Fruit fly (Drosophila melanogaster) whole organism, embryonic: ENCODE results near the gene Dredd.

Source experiments
- Adf1 ChIP-seq: fragments of 200-800 bp; sonication (Bioruptor generic); IDR thresholded peaks from 2 replicates; pipeline ENCODE4 v1.3.6; 2022; ENCODE audit warnings: missing biosample characterization, missing genetic modification characterization
- Bgb ChIP-seq: fragments of 200-800 bp; sonication (Bioruptor generic); IDR thresholded peaks from 2 replicates; pipeline ENCODE4 v1.3.6; 2022; ENCODE audit warnings: missing biosample characterization, missing genetic modification characterization; ENCODE audit not compliant: partially characterized antibody
- CG10543 ChIP-seq: fragments of 200-800 bp; sonication (Bioruptor generic); optimal IDR thresholded peaks from 3 replicates; lab custom pipeline; 2017; ENCODE audit warnings: missing biosample characterization, mild to moderate bottlenecking, missing genetic modification characterization, moderate library complexity
- CG11504 ChIP-seq: fragments of 200-800 bp; sonication (Bioruptor generic); optimal IDR thresholded peaks from 3 replicates; lab custom pipeline; 2019; ENCODE audit warnings: missing biosample characterization, mild to moderate bottlenecking, missing genetic modification characterization, moderate library complexity
- CG11695 ChIP-seq: fragments of 200-800 bp; sonication (Bioruptor generic); IDR thresholded peaks from 3 replicates; pipeline ENCODE4 v1.3.6; 2022; ENCODE audit warnings: missing biosample characterization, missing genetic modification characterization
- CG12155 ChIP-seq: fragments of 200-800 bp; sonication (Bioruptor generic); optimal IDR thresholded peaks from 3 replicates; lab custom pipeline; 2016; ENCODE audit warnings: missing biosample characterization, missing genetic modification characterization
- CG13624 ChIP-seq: fragments of 200-800 bp; sonication (Bioruptor generic); optimal IDR thresholded peaks from 2 replicates; lab custom pipeline; 2016; ENCODE audit warnings: missing biosample characterization, missing genetic modification characterization
- CG16813 ChIP-seq: fragments of 200-800 bp; sonication (Bioruptor generic); IDR thresholded peaks from 3 replicates; pipeline ENCODE4 v1.3.6; 2022; ENCODE audit warnings: missing biosample characterization, missing genetic modification characterization; ENCODE audit not compliant: partially characterized antibody
- CG17361 ChIP-seq: fragments of 200-800 bp; sonication (Bioruptor generic); IDR thresholded peaks from 3 replicates; pipeline ENCODE4 v1.3.6; 2022; ENCODE audit warnings: missing biosample characterization, missing genetic modification characterization
- CG2199 ChIP-seq: fragments of 200-800 bp; sonication (Bioruptor generic); IDR thresholded peaks from 3 replicates; pipeline ENCODE4 v1.3.6; 2022; ENCODE audit warnings: missing biosample characterization, missing genetic modification characterization
- CG2889 ChIP-seq: fragments of 200-800 bp; sonication (Bioruptor generic); IDR thresholded peaks from 3 replicates; pipeline ENCODE4 v1.3.6; 2022; ENCODE audit warnings: missing biosample characterization, missing genetic modification characterization
- CG31388 ChIP-seq: fragments of 200-800 bp; sonication (Bioruptor generic); optimal IDR thresholded peaks from 2 replicates; lab custom pipeline; 2016; ENCODE audit warnings: missing biosample characterization, missing genetic modification characterization
- CG34376 ChIP-seq: fragments of 200-800 bp; sonication (Bioruptor generic); optimal IDR thresholded peaks from 2 replicates; lab custom pipeline; 2018; ENCODE audit warnings: missing biosample characterization, mild to moderate bottlenecking, missing genetic modification characterization
- CG7987 ChIP-seq: fragments of 200-800 bp; sonication (Bioruptor generic); optimal IDR thresholded peaks from 2 replicates; lab custom pipeline; 2018; ENCODE audit warnings: missing biosample characterization, mild to moderate bottlenecking, missing genetic modification characterization, moderate library complexity
- Ets65A ChIP-seq: fragments of 200-800 bp; sonication (Bioruptor generic); peaks from one replicate; lab custom pipeline; 2016; ENCODE audit warnings: missing biosample characterization, missing genetic modification characterization
- Ets97D ChIP-seq: fragments of 200-800 bp; sonication (Bioruptor generic); optimal IDR thresholded peaks from 3 replicates; lab custom pipeline; 2016; ENCODE audit warnings: missing biosample characterization, missing genetic modification characterization
- MBD-R2 ChIP-seq: fragments of 200-800 bp; sonication (Bioruptor generic); IDR thresholded peaks from 2 replicates; pipeline ENCODE4 v1.3.6; 2022; ENCODE audit warnings: missing biosample characterization, missing genetic modification characterization
- MESR4 ChIP-seq: fragments of 200-800 bp; sonication (Bioruptor generic); optimal IDR thresholded peaks from 2 replicates; lab custom pipeline; 2018; ENCODE audit warnings: missing biosample characterization, mild to moderate bottlenecking, missing genetic modification characterization, moderate library complexity
- Max ChIP-seq: fragments of 200-800 bp; sonication (Bioruptor generic); optimal IDR thresholded peaks from 2 replicates; lab custom pipeline; 2016; ENCODE audit warnings: missing biosample characterization, mild to moderate bottlenecking, missing genetic modification characterization
- Med ChIP-seq: fragments of 200-800 bp; sonication (Bioruptor generic); peaks from one replicate; lab custom pipeline; 2016; ENCODE audit warnings: missing biosample characterization, missing genetic modification characterization, mild to moderate bottlenecking, inconsistent platforms, moderate library complexity
- Nf-YC ChIP-seq: fragments of 200-800 bp; optimal IDR thresholded peaks from 3 replicates; lab custom pipeline; 2019; ENCODE audit warnings: missing biosample characterization, mild to moderate bottlenecking, missing genetic modification characterization, moderate library complexity
- Pdp1 ChIP-seq, 2 experiments: fragments of 200-800 bp; sonication (Bioruptor generic); optimal IDR thresholded peaks; 3 replicates each; lab custom pipeline; 2016; ENCODE audit warnings: missing biosample characterization in 2 of 2, missing genetic modification characterization in 2 of 2, mild to moderate bottlenecking in 1 of 2, moderate library complexity in 1 of 2
- Xrp1 ChIP-seq: fragments of 200-800 bp; sonication (Bioruptor generic); IDR thresholded peaks from 2 replicates; pipeline ENCODE4 v1.3.6; 2022; ENCODE audit warnings: missing biosample characterization, missing genetic modification characterization
- cg ChIP-seq: fragments of 200-800 bp; sonication (Bioruptor generic); optimal IDR thresholded peaks from 3 replicates; lab custom pipeline; 2019; ENCODE audit warnings: missing biosample characterization, mild to moderate bottlenecking, missing genetic modification characterization, moderate library complexity
- chinmo ChIP-seq: fragments of 200-800 bp; sonication (Bioruptor generic); IDR thresholded peaks from 4 replicates; pipeline ENCODE4 v1.3.6; 2022; ENCODE audit warnings: missing biosample characterization, missing genetic modification characterization; ENCODE audit not compliant: partially characterized antibody
- corto ChIP-seq: fragments of 200-800 bp; sonication (Bioruptor generic); optimal IDR thresholded peaks from 2 replicates; lab custom pipeline; 2016; ENCODE audit warnings: missing biosample characterization, mild to moderate bottlenecking, missing genetic modification characterization, moderate library complexity
- dati ChIP-seq: fragments of 200-800 bp; sonication (Bioruptor generic); IDR thresholded peaks from 2 replicates; pipeline ENCODE4 v1.3.6; 2022; ENCODE audit warnings: missing biosample characterization, missing genetic modification characterization
- dimm ChIP-seq: fragments of 200-800 bp; sonication (Bioruptor generic); IDR thresholded peaks from 2 replicates; pipeline ENCODE4 v1.3.6; 2022; ENCODE audit warnings: missing biosample characterization, missing genetic modification characterization
- disco-r ChIP-seq: fragments of 200-800 bp; sonication (Bioruptor generic); optimal IDR thresholded peaks from 2 replicates; lab custom pipeline; 2016; ENCODE audit warnings: missing biosample characterization, missing genetic modification characterization
- dmrt99B ChIP-seq: fragments of 200-800 bp; sonication (Bioruptor generic); optimal IDR thresholded peaks from 2 replicates; lab custom pipeline; 2018; ENCODE audit warnings: missing biosample characterization, mild to moderate bottlenecking, missing genetic modification characterization, moderate library complexity
- dysf ChIP-seq: fragments of 200-800 bp; sonication (Bioruptor generic); IDR thresholded peaks from 3 replicates; pipeline ENCODE4 v1.3.6; 2022; ENCODE audit warnings: missing biosample characterization, missing genetic modification characterization
- esg ChIP-seq: fragments of 200-800 bp; sonication (Bioruptor generic); conservative IDR thresholded peaks from 2 replicates; pipeline ENCODE4 v1.3.6; 2022; ENCODE audit warnings: missing biosample characterization, missing genetic modification characterization
- ewg ChIP-seq: fragments of 200-800 bp; sonication (Bioruptor generic); optimal IDR thresholded peaks from 3 replicates; lab custom pipeline; 2017; ENCODE audit warnings: mild to moderate bottlenecking, missing biosample characterization, missing genetic modification reagents, missing genetic modification characterization
- gcm2 ChIP-seq: fragments of 200-800 bp; sonication (Bioruptor generic); optimal IDR thresholded peaks from 2 replicates; lab custom pipeline; 2016; ENCODE audit warnings: missing biosample characterization, missing genetic modification characterization
- grau ChIP-seq: fragments of 200-800 bp; optimal IDR thresholded peaks from 3 replicates; lab custom pipeline; 2019; ENCODE audit warnings: missing biosample characterization, mild to moderate bottlenecking, missing genetic modification characterization, moderate library complexity
- kni ChIP-seq: fragments of 200-800 bp; sonication (Bioruptor generic); optimal IDR thresholded peaks from 3 replicates; lab custom pipeline; 2017; ENCODE audit warnings: mild to moderate bottlenecking, missing biosample characterization, missing genetic modification reagents, missing genetic modification characterization
- nmo ChIP-seq: fragments of 200-800 bp; sonication (Bioruptor generic); optimal IDR thresholded peaks from 2 replicates; lab custom pipeline; 2018; ENCODE audit warnings: missing biosample characterization, mild to moderate bottlenecking, missing genetic modification characterization, moderate library complexity
- oc ChIP-seq: fragments of 200-800 bp; sonication (Bioruptor generic); optimal IDR thresholded peaks from 2 replicates; lab custom pipeline; 2018; ENCODE audit warnings: missing biosample characterization, mild to moderate bottlenecking, missing genetic modification characterization, moderate library complexity
- odd ChIP-seq: fragments of 200-800 bp; sonication (Bioruptor generic); optimal IDR thresholded peaks from 2 replicates; lab custom pipeline; 2017; ENCODE audit warnings: missing biosample characterization, mild to moderate bottlenecking, missing genetic modification characterization
- pfk ChIP-seq: fragments of 200-800 bp; sonication (Bioruptor generic); optimal IDR thresholded peaks from 2 replicates; lab custom pipeline; 2018; ENCODE audit warnings: missing biosample characterization, mild to moderate bottlenecking, missing genetic modification characterization, moderate library complexity
- pros ChIP-seq: fragments of 200-800 bp; sonication (Bioruptor generic); optimal IDR thresholded peaks from 3 replicates; lab custom pipeline; 2019; ENCODE audit warnings: missing biosample characterization, mild to moderate bottlenecking, missing genetic modification characterization, moderate library complexity
- sob ChIP-seq: fragments of 200-800 bp; sonication (Bioruptor generic); IDR thresholded peaks from 2 replicates; pipeline ENCODE4 v1.3.6; 2022; ENCODE audit warnings: missing biosample characterization, missing genetic modification characterization
- tll ChIP-seq, 2 experiments: fragments of 200-800 bp in 1 of 2; fragments of >200 bp in 1 of 2; sonication (Bioruptor generic) in 1 of 2; optimal IDR thresholded peaks; 2 replicates each; lab custom pipeline; 2017 to 2019; ENCODE audit warnings: missing biosample characterization in 2 of 2, missing genetic modification characterization in 2 of 2, mild to moderate bottlenecking in 1 of 2, moderate library complexity in 1 of 2
- tup ChIP-seq: fragments of 200-800 bp; sonication (Bioruptor generic); optimal IDR thresholded peaks from 2 replicates; lab custom pipeline; 2016; ENCODE audit warnings: missing biosample characterization, mild to moderate bottlenecking, missing genetic modification characterization, moderate library complexity
- twi ChIP-seq: fragments of 200-800 bp; optimal IDR thresholded peaks from 2 replicates; lab custom pipeline; 2019; ENCODE audit warnings: missing biosample characterization, mild to moderate bottlenecking, missing genetic modification characterization, moderate library complexity
- vvl ChIP-seq: fragments of 200-800 bp; sonication (Bioruptor generic); IDR thresholded peaks from 2 replicates; pipeline ENCODE4 v1.3.6; 2022; ENCODE audit warnings: missing biosample characterization, missing genetic modification characterization
- yki ChIP-seq: fragments of >200 bp; optimal IDR thresholded peaks from 3 replicates; lab custom pipeline; 2018
- zen2 ChIP-seq: fragments of 200-800 bp; sonication (Bioruptor generic); IDR thresholded peaks from 3 replicates; pipeline ENCODE4 v1.3.6; 2022; ENCODE audit warnings: missing biosample characterization, missing genetic modification characterization; ENCODE audit not compliant: partially characterized antibody

Gene Dredd

DNA sequence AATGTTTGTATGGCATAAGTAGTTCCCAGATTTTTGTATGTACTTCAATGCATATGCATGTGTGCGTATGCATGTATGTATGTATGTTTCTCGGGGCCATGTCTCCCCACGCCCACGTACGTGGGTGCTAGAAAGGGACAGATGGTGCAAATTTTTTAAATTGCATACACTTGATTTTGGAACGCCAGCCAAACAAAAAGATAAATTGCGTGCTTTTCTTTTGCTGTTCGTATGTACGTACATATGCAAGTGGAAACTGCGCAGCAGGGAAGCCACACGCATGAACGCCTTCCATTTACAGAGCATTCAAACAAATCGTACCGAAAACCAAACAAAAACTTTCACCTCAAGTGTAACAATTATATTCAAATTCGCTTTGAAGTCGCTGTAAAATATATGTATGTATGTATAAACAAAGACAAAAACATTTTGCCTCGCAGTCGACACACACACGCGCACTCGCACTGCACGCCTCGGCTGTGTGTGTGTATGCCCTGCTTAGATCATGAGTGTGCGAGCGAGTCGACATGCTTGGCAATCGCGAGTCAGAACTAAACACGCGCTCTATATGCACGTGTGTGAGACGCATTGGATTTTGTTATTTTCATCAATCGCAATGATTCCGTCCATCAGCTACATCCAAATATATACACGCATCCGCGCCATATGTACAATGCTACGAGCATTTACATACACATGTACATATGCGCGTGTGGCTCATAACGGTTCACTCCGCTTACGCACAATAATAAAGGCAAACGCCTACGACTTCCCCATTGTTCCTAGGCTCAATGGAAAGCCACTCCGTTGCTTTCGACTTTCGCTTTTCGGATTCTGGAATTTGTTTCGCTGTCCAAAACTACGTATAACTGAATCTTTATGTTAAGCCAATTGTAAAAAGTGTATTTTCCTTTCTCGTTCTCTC lies 1.5 kb upstream of the Dredd start (continued):
- no peak for TF ChIP-seq sob (GFP tag; lab: Robert Waterston, UW)
- peak; percentile 12 for TF ChIP-seq oc (tag; lab: Kevin White, UChicago)
- no peak for TF ChIP-seq odd
- TF ChIP-seq tup (GFP tag; lab: Kevin White, UChicago), result no peak
- TF ChIP-seq twi (tag; lab: Kevin White, UChicago), result peak; percentile 36
- TF ChIP-seq Med, result peak; percentile 75
- peak; percentile 27 for TF ChIP-seq CG34376 (GFP tag; lab: Kevin White, UChicago)
- TF ChIP-seq CG31388, result no peak
- TF ChIP-seq ewg, result peak; percentile 79
- peak; percentile 56 for TF ChIP-seq kni (GFP tag; lab: Kevin White, UChicago)
- TF ChIP-seq cg, result peak; percentile 91
- no peak for TF ChIP-seq Ets97D (GFP tag; lab: Kevin White, UChicago)
- no peak for TF ChIP-seq dmrt99B
- TF ChIP-seq MESR4, result peak; percentile 50
- TF ChIP-seq zen2 (GFP tag; lab: Robert Waterston, UW), result no peak
- TF ChIP-seq corto, result no peak
- TF ChIP-seq pfk (GFP tag; lab: Kevin White, UChicago), result no peak
- TF ChIP-seq CG2199, result peak; percentile 65; the same call in 1 of the 3 replicates
- TF ChIP-seq disco-r (GFP tag; lab: Kevin White, UChicago), result no peak
- peak; percentile 46 for TF ChIP-seq CG13624 (GFP tag; lab: Kevin White, UChicago)
- peak; percentile 48 for TF ChIP-seq Max (GFP tag; lab: Kevin White, UChicago)
- no peak for TF ChIP-seq dysf (GFP tag; lab: Robert Waterston, UW)
- no peak for TF ChIP-seq gcm2 (GFP tag; lab: Kevin White, UChicago)
- TF ChIP-seq Pdp1 (GFP tag; optimal IDR thresholded peaks at IDR 0.05; lab: Kevin White, UChicago), result peak in 1 of 2 experiments; percentile 48
- peak; percentile 38; the same call in 1 of the 2 replicates for TF ChIP-seq Bgb
- TF ChIP-seq dati, result no peak
- peak; percentile 27; the same call in 1 of the 2 replicates for TF ChIP-seq vvl (GFP tag; lab: Robert Waterston, UW)
- no peak for TF ChIP-seq CG17361 (GFP tag; lab: Robert Waterston, UW)
- TF ChIP-seq Nf-YC (tag; lab: Kevin White, UChicago), result peak; percentile 59
- TF ChIP-seq tll (GFP tag; optimal IDR thresholded peaks at IDR 0.05; lab: Kevin White, UChicago), result peak in 1 of 2 experiments; percentile 4
- TF ChIP-seq chinmo (GFP tag; lab: Robert Waterston, UW), result peak; percentile 94
- peak; percentile 27; the same call in 1 of the 2 replicates for TF ChIP-seq MBD-R2 (GFP tag; lab: Robert Waterston, UW)
- TF ChIP-seq yki (lab: Kevin White, UChicago), result no peak
- TF ChIP-seq grau (tag; lab: Kevin White, UChicago), result no peak
- no peak for TF ChIP-seq CG11695 (GFP tag; lab: Robert Waterston, UW)
- no peak for TF ChIP-seq CG2889 (GFP tag; lab: Robert Waterston, UW)
- TF ChIP-seq CG16813 (GFP tag; lab: Robert Waterston, UW), result 0 out of 3 replicates have a peak, but pooled peaks have one; percentile 8
- peak; percentile 23 for TF ChIP-seq CG7987 (GFP tag; lab: Kevin White, UChicago)
- no peak for TF ChIP-seq dimm
- TF ChIP-seq nmo (GFP tag; lab: Kevin White, UChicago), result peak; percentile 4
- TF ChIP-seq esg (GFP tag; lab: Robert Waterston, UW), result no peak
- peak; percentile 47 for TF ChIP-seq CG10543
- TF ChIP-seq CG11504 (tag; lab: Kevin White, UChicago), result no peak
- 0 out of 2 replicates have a peak, but pooled peaks have one; percentile 7 for TF ChIP-seq Xrp1
- TF ChIP-seq Ets65A (GFP tag; lab: Kevin White, UChicago), result no peak
- no peak for TF ChIP-seq CG12155 (GFP tag; lab: Kevin White, UChicago)
- peak; percentile 39; the same call in 1 of the 2 replicates for TF ChIP-seq Adf1 (GFP tag; lab: Robert Waterston, UW)
- peak; percentile 33 for TF ChIP-seq pros
